Worm (Caenorhabditis elegans): ENCODE data around the gene tmc-2.

ce11 chrX:9314397-9314796 is 10.9 kb downstream of the tmc-2 start, which contains the start of gene ttr-38:
- no peak for TF ChIP-seq bed-3 (GFP tag; optimal IDR thresholded peaks at IDR 0.05)
- TF ChIP-seq ztf-11 (tag; optimal IDR thresholded peaks at IDR 0.05), result no peak
- TF ChIP-seq unc-39 (tag; optimal IDR thresholded peaks at IDR 0.05), result no peak
- no peak for TF ChIP-seq lsy-2 (tag; optimal IDR thresholded peaks at IDR 0.05)
- TF ChIP-seq blmp-1 (tag; optimal IDR thresholded peaks at IDR 0.05), result no peak
- no peak for TF ChIP-seq nhr-12 (tag; optimal IDR thresholded peaks at IDR 0.05)
- TF ChIP-seq nhr-76 (tag; optimal IDR thresholded peaks at IDR 0.05), result no peak
- TF ChIP-seq nhr-237 (tag; optimal IDR thresholded peaks at IDR 0.05), result no peak
- TF ChIP-seq ces-1 (GFP tag; optimal IDR thresholded peaks at IDR 0.05), result no peak
